Worm (Caenorhabditis elegans): ENCODE measurements around the gene T07G12.5.

Gene T07G12.5

ce11 chrIV:10545038-10545437 is at the start of gene T07G12.5:
TSS of gene T07G12.5 (minus strand) at chrIV:10545138.
- TF ChIP-seq C17E4.6 (GFP tag; IDR thresholded peaks at IDR 0.05) (no peak), nhr-27 (tag; optimal IDR thresholded peaks at IDR 0.05) (no peak), sptf-2 (GFP tag; optimal IDR thresholded peaks at IDR 0.05) (no peak), die-1 (tag; optimal IDR thresholded peaks at IDR 0.05) (no peak), hsf-1 (GFP tag; IDR thresholded peaks at IDR 0.05) (no peak), dpl-1 (GFP tag; optimal IDR thresholded peaks at IDR 0.05) (no peak), cebp-2 (GFP tag; IDR thresholded peaks at IDR 0.05) (no peak), ets-4 (GFP tag; optimal IDR thresholded peaks at IDR 0.05) (no peak), F39B2.1 (GFP tag; IDR thresholded peaks at IDR 0.05) (no peak), F33H1.4 (GFP tag; IDR thresholded peaks at IDR 0.05) (no peak), atf-7 (tag; optimal IDR thresholded peaks at IDR 0.05) (no peak), fkh-3 (tag; optimal IDR thresholded peaks at IDR 0.05) (no peak), egl-18 (GFP tag; IDR thresholded peaks at IDR 0.05) (no peak), unc-130 (GFP tag; optimal IDR thresholded peaks at IDR 0.05) (no peak), ceh-58 (GFP tag; IDR thresholded peaks at IDR 0.05) (no peak), F37B4.10 (GFP tag; IDR thresholded peaks at IDR 0.05) (no peak), F23B12.7 (tag; optimal IDR thresholded peaks at IDR 0.05; ENCODE audit: insufficient read depth) (no peak), hmg-1.2 (GFP tag; IDR thresholded peaks at IDR 0.05) (no peak), xnd-1 (tag; optimal IDR thresholded peaks at IDR 0.05) (no peak), Y53G8AR.9 (GFP tag; conservative IDR thresholded peaks at IDR 0.05) (no peak)

- no peak for TF ChIP-seq ceh-91 (GFP tag; IDR thresholded peaks at IDR 0.05)
- no peak for TF ChIP-seq sea-2 (GFP tag; IDR thresholded peaks at IDR 0.05)
- TF ChIP-seq ceh-40 (GFP tag; IDR thresholded peaks at IDR 0.05): no peak
- no peak for TF ChIP-seq lsl-1 (GFP tag; optimal IDR thresholded peaks at IDR 0.05)
- no peak for TF ChIP-seq lin-40 (tag; optimal IDR thresholded peaks at IDR 0.05)
- no peak for TF ChIP-seq nfya-1 (tag; optimal IDR thresholded peaks at IDR 0.05; ENCODE audit: borderline replicate concordance, insufficient read depth)
- TF ChIP-seq rec-8 (tag; optimal IDR thresholded peaks at IDR 0.05): no peak
- no peak for TF ChIP-seq akir-1 (GFP tag; optimal IDR thresholded peaks at IDR 0.05)
- no peak for TF ChIP-seq let-526 (GFP tag; IDR thresholded peaks at IDR 0.05)
- TF ChIP-seq die-1 (tag; optimal IDR thresholded peaks at IDR 0.05): no peak
- TF ChIP-seq lir-1 (GFP tag; conservative IDR thresholded peaks at IDR 0.05): no peak
- TF ChIP-seq bed-1 (GFP tag; IDR thresholded peaks at IDR 0.05): no peak
Measured at ce11 chrIV:10593570-10593969, 48.6 kb upstream of the T07G12.5 start, which contains the start of gene C43F9.7. TSS of gene C43F9.7 (minus strand) at chrIV:10593670.

- TF ChIP-seq let-607 (tag; optimal IDR thresholded peaks at IDR 0.05) (no peak), nfya-2 (GFP tag; IDR thresholded peaks at IDR 0.05) (no peak), lir-1 (GFP tag; conservative IDR thresholded peaks at IDR 0.05) (no peak), ceh-58 (GFP tag; IDR thresholded peaks at IDR 0.05) (no peak), nfya-1 (tag; optimal IDR thresholded peaks at IDR 0.05; ENCODE audit: borderline replicate concordance, insufficient read depth) (no peak), B0336.3 (GFP tag; IDR thresholded peaks at IDR 0.05) (no peak), F55B11.4 (tag; optimal IDR thresholded peaks at IDR 0.05; ENCODE audit: borderline replicate concordance, insufficient read depth) (no peak), madf-3 (GFP tag; IDR thresholded peaks at IDR 0.05) (no peak), gei-17 (GFP tag; optimal IDR thresholded peaks at IDR 0.05) (no peak), somi-1 (GFP tag; optimal IDR thresholded peaks at IDR 0.05) (no peak), ccch-3 (GFP tag; optimal IDR thresholded peaks at IDR 0.05) (no peak), attf-6 (GFP tag; IDR thresholded peaks at IDR 0.05) (no peak), C06A6.2 (GFP tag; conservative IDR thresholded peaks at IDR 0.05) (no peak), F10E7.11 (tag; optimal IDR thresholded peaks at IDR 0.05) (no peak), hmg-1.2 (GFP tag; IDR thresholded peaks at IDR 0.05) (no peak), F37B4.10 (GFP tag; IDR thresholded peaks at IDR 0.05) (no peak), ceh-40 (GFP tag; IDR thresholded peaks at IDR 0.05) (no peak), tbp1 (GFP tag; optimal IDR thresholded peaks at IDR 0.05) (no peak)
Measured at ce11 chrIV:10590649-10591048, 45.7 kb upstream of the T07G12.5 start, which contains the start of the genes C43F9.5 and nkb-2. TSS of gene C43F9.5 (minus strand) at chrIV:10590749. TSS of gene nkb-2 (plus strand) at chrIV:10590925.
